Worm (Caenorhabditis elegans): ENCODE measurements around the gene C05G5.1.

- TF ChIP-seq cog-1 (tag; optimal IDR thresholded peaks at IDR 0.05) (peak; percentile 53), ztf-23 (GFP tag; IDR thresholded peaks at IDR 0.05) (0 out of 2 replicates have a peak, but pooled peaks have one; percentile 17), flt-1 (GFP tag; IDR thresholded peaks at IDR 0.05) (peak; percentile 85)
Observed at ce11 chrX:14708176-14708642, 31.7 kb downstream of the C05G5.1 start.
